Fruit fly (Drosophila melanogaster) whole organism, embryonic: ENCODE measurements around the gene CG31551.

ENCODE experiments used
- Ada2b ChIP-seq: fragments of 200-800 bp; sonication (Bioruptor generic); IDR thresholded peaks from 2 replicates; pipeline ENCODE4 v1.3.6; 2022; ENCODE audit warnings: missing biosample characterization, missing genetic modification characterization
- Antp ChIP-seq: fragments of 200-800 bp; sonication (Bioruptor generic); optimal IDR thresholded peaks from 3 replicates; lab custom pipeline; 2016; ENCODE audit warnings: missing biosample characterization, missing genetic modification characterization
- CG10321 ChIP-seq: fragments of 200-800 bp; sonication (Bioruptor generic); IDR thresholded peaks from 2 replicates; pipeline ENCODE4 v1.3.6; 2022; ENCODE audit warnings: missing biosample characterization, missing genetic modification characterization
- CG11456 ChIP-seq: fragments of 200-800 bp; sonication (Bioruptor generic); IDR thresholded peaks from 3 replicates; pipeline ENCODE4 v1.3.6; 2022; ENCODE audit warnings: missing biosample characterization, missing genetic modification characterization
- CG12071 ChIP-seq: fragments of 200-800 bp; sonication (Bioruptor generic); optimal IDR thresholded peaks from 3 replicates; lab custom pipeline; 2018; ENCODE audit warnings: missing biosample characterization, mild to moderate bottlenecking, missing genetic modification characterization
- CG12104 ChIP-seq: fragments of 200-800 bp; sonication (Bioruptor generic); optimal IDR thresholded peaks from 3 replicates; lab custom pipeline; 2016; ENCODE audit warnings: missing biosample characterization, missing genetic modification characterization
- CG12942 ChIP-seq: fragments of 200-800 bp; sonication (Bioruptor generic); optimal IDR thresholded peaks from 3 replicates; lab custom pipeline; 2016; ENCODE audit warnings: missing biosample characterization, missing genetic modification characterization
- CG13123 ChIP-seq: fragments of 200-800 bp; sonication (Bioruptor generic); optimal IDR thresholded peaks from 2 replicates; lab custom pipeline; 2016; ENCODE audit warnings: missing biosample characterization, missing genetic modification characterization
- CG15479 ChIP-seq: fragments of 200-800 bp; sonication (Bioruptor generic); optimal IDR thresholded peaks from 3 replicates; lab custom pipeline; 2019; ENCODE audit warnings: missing biosample characterization, mild to moderate bottlenecking, missing genetic modification characterization, moderate library complexity
- CG17361 ChIP-seq: fragments of 200-800 bp; sonication (Bioruptor generic); IDR thresholded peaks from 3 replicates; pipeline ENCODE4 v1.3.6; 2022; ENCODE audit warnings: missing biosample characterization, missing genetic modification characterization
- CG18619 ChIP-seq: fragments of 200-800 bp; sonication (Bioruptor generic); optimal IDR thresholded peaks from 3 replicates; lab custom pipeline; 2017; ENCODE audit warnings: missing biosample characterization, mild to moderate bottlenecking, missing genetic modification characterization
- CG5245 ChIP-seq: fragments of 200-800 bp; sonication (Bioruptor generic); optimal IDR thresholded peaks from 3 replicates; lab custom pipeline; 2016; ENCODE audit warnings: missing biosample characterization, missing genetic modification characterization
- CG8478 ChIP-seq: fragments of >200 bp; optimal IDR thresholded peaks from 2 replicates; lab custom pipeline; 2018
- CG8944 ChIP-seq: fragments of 200-800 bp; sonication (Bioruptor generic); optimal IDR thresholded peaks from 3 replicates; lab custom pipeline; 2016; ENCODE audit warnings: missing biosample characterization, missing genetic modification characterization
- CrebB ChIP-seq: fragments of 200-800 bp; sonication (Bioruptor generic); optimal IDR thresholded peaks from 3 replicates; lab custom pipeline; 2018; ENCODE audit warnings: missing biosample characterization, mild to moderate bottlenecking, missing genetic modification characterization
- D19B ChIP-seq: fragments of 200-800 bp; sonication (Bioruptor generic); optimal IDR thresholded peaks from 2 replicates; lab custom pipeline; 2017; ENCODE audit warnings: missing biosample characterization, mild to moderate bottlenecking, missing genetic modification characterization
- Dek ChIP-seq: fragments of 200-800 bp; sonication (Bioruptor generic); optimal IDR thresholded peaks from 3 replicates; lab custom pipeline; 2019; ENCODE audit warnings: missing biosample characterization, mild to moderate bottlenecking, missing genetic modification characterization, moderate library complexity
- Dip2 ChIP-seq: fragments of 200-800 bp; sonication (Bioruptor generic); IDR thresholded peaks from 2 replicates; pipeline ENCODE4 v1.3.6; 2022; ENCODE audit warnings: missing biosample characterization, missing genetic modification characterization
- Doc3 ChIP-seq: fragments of 200-800 bp; sonication (Bioruptor generic); IDR thresholded peaks from 3 replicates; pipeline ENCODE4 v1.3.6; 2022; ENCODE audit warnings: missing biosample characterization, missing genetic modification characterization; ENCODE audit not compliant: partially characterized antibody
- E2f2 ChIP-seq: fragments of 200-800 bp; sonication (Bioruptor generic); IDR thresholded peaks from 2 replicates; pipeline ENCODE4 v1.3.6; 2022; ENCODE audit warnings: missing biosample characterization, missing genetic modification characterization
- Fer2 ChIP-seq: fragments of 200-800 bp; sonication (Bioruptor generic); optimal IDR thresholded peaks from 2 replicates; lab custom pipeline; 2018; ENCODE audit warnings: missing biosample characterization, mild to moderate bottlenecking, missing genetic modification characterization, moderate library complexity
- Med ChIP-seq: fragments of 200-800 bp; sonication (Bioruptor generic); peaks from one replicate; lab custom pipeline; 2016; ENCODE audit warnings: missing biosample characterization, missing genetic modification characterization, mild to moderate bottlenecking, inconsistent platforms, moderate library complexity
- Poxn ChIP-seq: fragments of 200-800 bp; sonication (Bioruptor generic); IDR thresholded peaks from 2 replicates; pipeline ENCODE4 v1.3.6; 2022; ENCODE audit warnings: missing biosample characterization, missing genetic modification characterization
- Scr ChIP-seq: fragments of 200-800 bp; sonication (Bioruptor generic); IDR thresholded peaks from 2 replicates; pipeline ENCODE4 v1.3.6; 2022; ENCODE audit warnings: missing biosample characterization, missing genetic modification characterization; ENCODE audit not compliant: partially characterized antibody
- Stat92E ChIP-seq, 3 experiments: fragments of >200 bp in 2 of 3; fragments of 200-800 bp in 1 of 3; sonication (Bioruptor generic) in 1 of 3; optimal IDR thresholded peaks; 2 replicates each; lab custom pipeline; 2017 to 2019; ENCODE audit warnings: missing biosample characterization in 3 of 3, missing genetic modification characterization in 3 of 3, mild to moderate bottlenecking in 1 of 3, moderate library complexity in 1 of 3
- Tbp ChIP-seq: fragments of >200 bp; optimal IDR thresholded peaks from 2 replicates; lab custom pipeline; 2018; ENCODE audit warnings: missing biosample characterization, missing genetic modification characterization
- Trl ChIP-seq, 3 experiments: fragments of >200 bp in 2 of 3; fragments of 200-800 bp in 1 of 3; sonication (Bioruptor generic) in 1 of 3; optimal IDR thresholded peaks; 2 replicates in 1 of 3; 3 replicates in 2 of 3; lab custom pipeline; 2016 to 2017; ENCODE audit warnings: missing biosample characterization in 1 of 3, missing genetic modification characterization in 1 of 3
- abd-A ChIP-seq: fragments of 200-800 bp; sonication (Bioruptor generic); optimal IDR thresholded peaks from 3 replicates; lab custom pipeline; 2019; ENCODE audit warnings: missing biosample characterization, mild to moderate bottlenecking, missing genetic modification characterization, moderate library complexity
- cg ChIP-seq: fragments of 200-800 bp; sonication (Bioruptor generic); optimal IDR thresholded peaks from 3 replicates; lab custom pipeline; 2019; ENCODE audit warnings: missing biosample characterization, mild to moderate bottlenecking, missing genetic modification characterization, moderate library complexity
- chinmo ChIP-seq: fragments of 200-800 bp; sonication (Bioruptor generic); IDR thresholded peaks from 4 replicates; pipeline ENCODE4 v1.3.6; 2022; ENCODE audit warnings: missing biosample characterization, missing genetic modification characterization; ENCODE audit not compliant: partially characterized antibody
- dmrt11E ChIP-seq: fragments of 200-800 bp; sonication (Bioruptor generic); optimal IDR thresholded peaks from 3 replicates; lab custom pipeline; 2018; ENCODE audit warnings: missing biosample characterization, mild to moderate bottlenecking, missing genetic modification characterization, moderate library complexity
- eve ChIP-seq, 2 experiments: fragments of >200 bp; optimal IDR thresholded peaks; 2 replicates each; lab custom pipeline; 2017; ENCODE audit warnings: missing biosample characterization in 2 of 2, missing genetic modification characterization in 2 of 2
- grau ChIP-seq: fragments of 200-800 bp; optimal IDR thresholded peaks from 3 replicates; lab custom pipeline; 2019; ENCODE audit warnings: missing biosample characterization, mild to moderate bottlenecking, missing genetic modification characterization, moderate library complexity
- hbn ChIP-seq: fragments of 200-800 bp; sonication (Bioruptor generic); IDR thresholded peaks from 2 replicates; pipeline ENCODE4 v1.3.6; 2022; ENCODE audit warnings: missing biosample characterization, missing genetic modification characterization; ENCODE audit not compliant: partially characterized antibody
- ken ChIP-seq: fragments of 200-800 bp; sonication (Bioruptor generic); IDR thresholded peaks from 3 replicates; pipeline ENCODE4 v1.3.6; 2022; ENCODE audit warnings: missing biosample characterization, missing genetic modification characterization
- mam ChIP-seq: fragments of 200-800 bp; sonication (Bioruptor generic); optimal IDR thresholded peaks from 3 replicates; lab custom pipeline; 2016; ENCODE audit warnings: missing biosample characterization, missing genetic modification characterization
- p53 ChIP-seq: fragments of 200-800 bp; sonication (Bioruptor generic); optimal IDR thresholded peaks from 2 replicates; lab custom pipeline; 2016; ENCODE audit warnings: missing biosample characterization, missing genetic modification characterization
- pan ChIP-seq, 4 experiments: fragments of >200 bp in 3 of 4; fragments of 200-800 bp in 1 of 4; sonication (Bioruptor generic) in 1 of 4; optimal IDR thresholded peaks in 3 of 4; IDR thresholded peaks in 1 of 4; 2 replicates each; pipeline versions ENCODE4 v1.3.6 to Lab custom; 2017 to 2022; ENCODE audit warnings: missing biosample characterization in 2 of 4, missing genetic modification characterization in 2 of 4, mixed read lengths in 1 of 4
- pita ChIP-seq: fragments of 200-800 bp; sonication (Bioruptor generic); optimal IDR thresholded peaks from 2 replicates; lab custom pipeline; 2017; ENCODE audit warnings: missing biosample characterization, mild to moderate bottlenecking, missing genetic modification characterization
- prd ChIP-seq, 3 experiments: fragments of >200 bp in 2 of 3; fragments of 200-800 bp in 1 of 3; sonication (Bioruptor generic) in 1 of 3; optimal IDR thresholded peaks in 2 of 3; IDR thresholded peaks in 1 of 3; 2 replicates in 2 of 3; 3 replicates in 1 of 3; pipeline versions ENCODE4 v1.3.6 to Lab custom; 2017 to 2022; ENCODE audit warnings: missing biosample characterization in 1 of 3, missing genetic modification characterization in 1 of 3
- pzg ChIP-seq: fragments of 200-800 bp; sonication (Bioruptor generic); optimal IDR thresholded peaks from 3 replicates; lab custom pipeline; 2018; ENCODE audit warnings: missing biosample characterization, mild to moderate bottlenecking, missing genetic modification characterization, moderate library complexity
- sisA ChIP-seq: fragments of 200-800 bp; sonication (Bioruptor generic); IDR thresholded peaks from 2 replicates; pipeline ENCODE4 v1.3.6; 2022; ENCODE audit warnings: missing biosample characterization, missing genetic modification characterization
- stwl ChIP-seq: fragments of 200-800 bp; sonication (Bioruptor generic); optimal IDR thresholded peaks from 3 replicates; lab custom pipeline; 2018; ENCODE audit warnings: missing biosample characterization, mild to moderate bottlenecking, missing genetic modification characterization, moderate library complexity
- tio ChIP-seq: fragments of 200-800 bp; sonication (Bioruptor generic); optimal IDR thresholded peaks from 2 replicates; lab custom pipeline; 2017; ENCODE audit warnings: missing biosample characterization, missing genetic modification characterization, inconsistent platforms
- tup ChIP-seq: fragments of 200-800 bp; sonication (Bioruptor generic); optimal IDR thresholded peaks from 2 replicates; lab custom pipeline; 2016; ENCODE audit warnings: missing biosample characterization, mild to moderate bottlenecking, missing genetic modification characterization, moderate library complexity
- twi ChIP-seq: fragments of 200-800 bp; optimal IDR thresholded peaks from 2 replicates; lab custom pipeline; 2019; ENCODE audit warnings: missing biosample characterization, mild to moderate bottlenecking, missing genetic modification characterization, moderate library complexity
- unc-4 ChIP-seq: fragments of 200-800 bp; sonication (Bioruptor generic); IDR thresholded peaks from 2 replicates; pipeline ENCODE4 v1.3.6; 2022; ENCODE audit warnings: missing biosample characterization, missing genetic modification characterization; ENCODE audit not compliant: partially characterized antibody
- zfh2 ChIP-seq: fragments of 200-800 bp; sonication (Bioruptor generic); optimal IDR thresholded peaks from 2 replicates; lab custom pipeline; 2016; ENCODE audit warnings: missing biosample characterization, missing genetic modification characterization

Gene CG31551

dm6 chr3R:5624115-5624878, 3.4 kb upstream of the CG31551 start, which contains the start of the genes Dph4, Spec2 and RpL13A (continued):
- TF ChIP-seq zfh2 = peak; percentile 77
- peak; percentile 96 for TF ChIP-seq CG12104 (GFP tag; lab: Kevin White, UChicago)
- peak; percentile 95 for TF ChIP-seq CrebB (tag; lab: Kevin White, UChicago)
- TF ChIP-seq Dek = peak; percentile 81
- peak; percentile 95 for TF ChIP-seq CG12071 (GFP tag; lab: Kevin White, UChicago)
- TF ChIP-seq Antp = peak; percentile 75
- TF ChIP-seq hbn = no peak
- TF ChIP-seq p53 (GFP tag; lab: Kevin White, UChicago) = peak; percentile 90
- TF ChIP-seq ken (GFP tag; lab: Robert Waterston, UW) = no peak
- no peak for TF ChIP-seq tio (GFP tag; lab: Kevin White, UChicago)
- TF ChIP-seq CG17361 (GFP tag; lab: Robert Waterston, UW) = no peak
- TF ChIP-seq twi (tag; lab: Kevin White, UChicago) = peak; percentile 82
- no peak for TF ChIP-seq CG11456 (GFP tag; lab: Robert Waterston, UW)
- TF ChIP-seq eve (GFP tag; optimal IDR thresholded peaks at IDR 0.05; lab: Kevin White, UChicago) = no peak
- TF ChIP-seq CG10321 = no peak
- TF ChIP-seq Dip2 (GFP tag; lab: Robert Waterston, UW) = no peak
- TF ChIP-seq unc-4 (GFP tag; lab: Robert Waterston, UW) = no peak
- TF ChIP-seq prd (optimal IDR thresholded peaks at IDR 0.05; lab: Kevin White, UChicago) = no peak
- no peak for TF ChIP-seq prd (GFP tag; IDR thresholded peaks at IDR 0.05; lab: Robert Waterston, UW)
- TF ChIP-seq chinmo (GFP tag; lab: Robert Waterston, UW) = no peak
- TF ChIP-seq CG8944 (GFP tag; lab: Kevin White, UChicago) = peak; percentile 78
- TF ChIP-seq stwl = peak; percentile 75
- no peak for TF ChIP-seq pan (optimal IDR thresholded peaks at IDR 0.05; lab: Kevin White, UChicago)
- no peak for TF ChIP-seq pan (GFP tag; optimal IDR thresholded peaks at IDR 0.05 in 1 of 2, IDR thresholded peaks at IDR 0.05 in 1 of 2)
- TF ChIP-seq Med (GFP tag; lab: Kevin White, UChicago) = peak; percentile 99
- peak; percentile 80 for TF ChIP-seq CG12942 (GFP tag; lab: Kevin White, UChicago)
- TF ChIP-seq CG5245 (GFP tag; lab: Kevin White, UChicago) = peak; percentile 86
- peak; percentile 52 for TF ChIP-seq Tbp
- no peak for TF ChIP-seq Ada2b
- TF ChIP-seq pzg (GFP tag; lab: Kevin White, UChicago) = peak; percentile 98
- TF ChIP-seq Trl (optimal IDR thresholded peaks at IDR 0.05; lab: Kevin White, UChicago) = no peak
- peak; percentile 94 for TF ChIP-seq Trl (GFP tag; optimal IDR thresholded peaks at IDR 0.05; lab: Kevin White, UChicago)
- no peak for TF ChIP-seq Scr (GFP tag; lab: Robert Waterston, UW)
- peak; percentile 69 for TF ChIP-seq CG8478 (lab: Kevin White, UChicago)
- TF ChIP-seq sisA (GFP tag; lab: Robert Waterston, UW) = no peak
- peak; percentile 87 for TF ChIP-seq pita
- TF ChIP-seq Poxn = no peak
- TF ChIP-seq CG18619 (GFP tag; lab: Kevin White, UChicago) = peak; percentile 96
- peak; percentile 85 for TF ChIP-seq CG13123 (GFP tag; lab: Kevin White, UChicago)
- peak; percentile 82 for TF ChIP-seq CG15479 (GFP tag; lab: Kevin White, UChicago)
- TF ChIP-seq dmrt11E = peak; percentile 84
- TF ChIP-seq abd-A (tag; lab: Kevin White, UChicago) = no peak
- peak; percentile 74 for TF ChIP-seq tup (GFP tag; lab: Kevin White, UChicago)
- peak; percentile 86 for TF ChIP-seq D19B (GFP tag; lab: Kevin White, UChicago)
- TF ChIP-seq mam (GFP tag; lab: Kevin White, UChicago) = peak; percentile 84
- peak; percentile 89 for TF ChIP-seq Fer2 (tag; lab: Kevin White, UChicago)
- peak; percentile 85 for TF ChIP-seq grau (tag; lab: Kevin White, UChicago)
- no peak for TF ChIP-seq Doc3
- peak in 1 of 3 experiments; percentile 59 for TF ChIP-seq Stat92E (GFP tag; optimal IDR thresholded peaks at IDR 0.05; lab: Kevin White, UChicago)
- no peak for TF ChIP-seq cg (GFP tag; lab: Kevin White, UChicago)
- TF ChIP-seq E2f2 (GFP tag; lab: Robert Waterston, UW) = no peak
